Worm (Caenorhabditis elegans): Measurements from ENCODE around the gene srab-10.

srab-10 gene

ce11 chrV:3146932-3147331 lies 2.5 kb upstream of the srab-10 start, which contains the start of gene srab-11:
srab-11 (minus strand) TSS chrV:3147032.
- TF ChIP-seq F57C9.4 (tag; optimal IDR thresholded peaks at IDR 0.05) (no peak), lin-26 (GFP tag; IDR thresholded peaks at IDR 0.05) (no peak), egl-18 (GFP tag; IDR thresholded peaks at IDR 0.05) (no peak), hlh-26 (GFP tag; conservative IDR thresholded peaks at IDR 0.05) (no peak), pha-4 (tag; optimal IDR thresholded peaks at IDR 0.05) (no peak), B0261.1 (tag; optimal IDR thresholded peaks at IDR 0.05) (no peak), snpc-1.1 (tag; optimal IDR thresholded peaks at IDR 0.05; ENCODE audit: insufficient read depth) (no peak), dpff-1 (tag; optimal IDR thresholded peaks at IDR 0.05) (no peak), nhr-27 (tag; optimal IDR thresholded peaks at IDR 0.05) (no peak), ceh-58 (GFP tag; IDR thresholded peaks at IDR 0.05) (no peak), sdz-38 (tag; optimal IDR thresholded peaks at IDR 0.05) (no peak)

DNA sequence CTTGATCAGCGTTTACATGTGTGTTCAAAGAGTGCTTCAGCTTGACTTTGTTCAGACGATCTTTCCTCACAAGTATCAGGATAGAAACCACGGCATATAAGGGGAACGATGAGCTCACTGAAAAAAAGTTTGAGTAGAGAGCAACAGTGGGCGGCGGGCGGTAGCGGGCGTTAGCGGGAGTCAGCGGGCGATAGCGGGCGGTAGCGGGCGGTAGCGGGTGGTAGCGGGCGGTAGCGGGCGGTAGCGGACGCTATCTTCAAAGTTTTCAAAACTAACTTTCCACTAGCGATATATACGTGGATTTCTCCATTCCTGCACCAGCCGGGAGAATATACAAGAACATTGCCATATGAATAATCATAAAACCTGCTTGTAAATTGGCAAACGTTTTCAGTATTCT lies 847 bp upstream of the srab-10 start:
- no peak for TF ChIP-seq mel-28 (tag; optimal IDR thresholded peaks at IDR 0.05; ENCODE audit: borderline replicate concordance)
- no peak for TF ChIP-seq nhr-27 (tag; optimal IDR thresholded peaks at IDR 0.05)
- no peak for TF ChIP-seq snpc-3.4 (tag; optimal IDR thresholded peaks at IDR 0.05)
- TF ChIP-seq egrh-3 (GFP tag; IDR thresholded peaks at IDR 0.05) = peak; percentile 81; the same call in 1 of the 2 replicates
- no peak for TF ChIP-seq efl-1 (GFP tag; optimal IDR thresholded peaks at IDR 0.05)
- TF ChIP-seq dox-1 (GFP tag; IDR thresholded peaks at IDR 0.05) = no peak
- no peak for TF ChIP-seq C17E4.6 (GFP tag; IDR thresholded peaks at IDR 0.05)
- peak; percentile 87 for TF ChIP-seq zfh-2 (GFP tag; conservative IDR thresholded peaks at IDR 0.05)

ce11 chrV:3141190-3141589 lies 3.2 kb downstream of the srab-10 start, which contains the start of gene srab-9:
srab-9 (minus strand) TSS chrV:3141290.
- TF ChIP-seq F57C9.4 (tag; optimal IDR thresholded peaks at IDR 0.05) (no peak), unc-62 (GFP tag; optimal IDR thresholded peaks at IDR 0.05) (no peak), madf-3 (GFP tag; IDR thresholded peaks at IDR 0.05) (no peak), repo-1 (tag; optimal IDR thresholded peaks at IDR 0.05) (no peak), ama-1 (optimal IDR thresholded peaks at IDR 0.05) (no peak), ama-1 (GFP tag; optimal IDR thresholded peaks at IDR 0.05) (no peak), ZK185.1 (tag; optimal IDR thresholded peaks at IDR 0.05; ENCODE audit: poor library complexity, severe bottlenecking) (no peak), K12H6.12 (tag; optimal IDR thresholded peaks at IDR 0.05) (no peak), cebp-2 (GFP tag; IDR thresholded peaks at IDR 0.05) (no peak), lsl-1 (GFP tag; optimal IDR thresholded peaks at IDR 0.05) (no peak), dox-1 (GFP tag; IDR thresholded peaks at IDR 0.05) (no peak)

DNA sequence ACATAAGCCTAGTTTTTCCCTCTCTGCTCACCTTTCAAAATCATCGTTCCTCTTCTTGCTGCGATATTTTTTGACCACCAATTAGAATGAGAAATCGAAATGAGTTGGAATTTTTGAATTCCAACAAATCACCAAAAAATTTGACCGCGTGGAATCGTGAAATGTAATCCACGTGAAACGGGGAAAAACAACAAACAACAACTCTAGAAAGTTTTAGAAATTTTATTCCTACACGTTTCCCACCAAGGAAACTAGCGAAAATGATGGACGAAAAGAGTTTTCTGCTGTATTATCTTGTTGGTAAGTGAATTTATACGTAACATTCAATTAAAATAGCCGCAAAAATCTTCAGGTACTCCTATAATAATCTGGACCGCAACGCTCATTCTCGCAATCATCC lies 5.9 kb downstream of the srab-10 start, which contains the start of the genes irld-3 and F02C9.1:
Gene irld-3 (minus strand): TSS at position 101 of the 400 bp plus-strand sequence.
Gene F02C9.1 (plus strand): TSS at position 216 of the 400 bp plus-strand sequence.
- TF ChIP-seq ZK185.1 (tag; optimal IDR thresholded peaks at IDR 0.05; ENCODE audit: poor library complexity, severe bottlenecking) (no peak), nfyb-1 (GFP tag; IDR thresholded peaks at IDR 0.05) (no peak), mxl-1 (tag; optimal IDR thresholded peaks at IDR 0.05) (no peak), ceh-58 (GFP tag; IDR thresholded peaks at IDR 0.05) (no peak), D2030.7 (GFP tag; IDR thresholded peaks at IDR 0.05) (no peak), ztf-22 (GFP tag; optimal IDR thresholded peaks at IDR 0.05) (no peak), mes-4 (tag; optimal IDR thresholded peaks at IDR 0.05) (no peak), B0019.2 (GFP tag; conservative IDR thresholded peaks at IDR 0.05) (no peak), B0035.1 (tag; optimal IDR thresholded peaks at IDR 0.05) (no peak), ceh-79 (tag; optimal IDR thresholded peaks at IDR 0.05) (no peak), cebp-2 (GFP tag; IDR thresholded peaks at IDR 0.05) (no peak), nhr-80 (tag; optimal IDR thresholded peaks at IDR 0.05) (no peak), ceh-40 (GFP tag; IDR thresholded peaks at IDR 0.05) (no peak), K11D2.4 (GFP tag; IDR thresholded peaks at IDR 0.05) (no peak)

Measured in whole organism, young adult.